Fruit fly (Drosophila melanogaster) whole organism, adult: ENCODE data around the gene sau.

Source experiments
- CG11617 ChIP-seq: fragments of 200-800 bp; sonication (Bioruptor generic); optimal IDR thresholded peaks from 2 replicates; lab custom pipeline; 2017; ENCODE audit warnings: mild to moderate bottlenecking, missing biosample characterization, missing genetic modification reagents, missing genetic modification characterization
- CG12768 ChIP-seq: fragments of 200-800 bp; sonication (Bioruptor generic); optimal IDR thresholded peaks from 2 replicates; lab custom pipeline; 2017; ENCODE audit warnings: missing biosample characterization, missing genetic modification characterization, mild to moderate bottlenecking, moderate library complexity, missing genetic modification reagents
- CG14711 ChIP-seq: fragments of 200-800 bp; sonication (Bioruptor generic); optimal IDR thresholded peaks from 2 replicates; lab custom pipeline; 2018; ENCODE audit warnings: missing biosample characterization, mild to moderate bottlenecking, missing genetic modification characterization, moderate library complexity
- CG1620 ChIP-seq: fragments of 200-800 bp; sonication (Bioruptor generic); optimal IDR thresholded peaks from 2 replicates; lab custom pipeline; 2016; ENCODE audit warnings: missing biosample characterization, missing genetic modification characterization
- CG33017 ChIP-seq: fragments of 200-800 bp; sonication (Bioruptor generic); optimal IDR thresholded peaks from 2 replicates; lab custom pipeline; 2018; ENCODE audit warnings: missing biosample characterization, mild to moderate bottlenecking, missing genetic modification characterization, moderate library complexity
- CG5204 ChIP-seq: fragments of 200-800 bp; sonication (Bioruptor generic); optimal IDR thresholded peaks from 2 replicates; lab custom pipeline; 2016; ENCODE audit warnings: missing biosample characterization, missing genetic modification characterization
- CG7045 ChIP-seq: fragments of 200-800 bp; sonication (Bioruptor generic); optimal IDR thresholded peaks from 2 replicates; lab custom pipeline; 2017; ENCODE audit warnings: missing biosample characterization, mild to moderate bottlenecking, missing genetic modification characterization
- CG7101 ChIP-seq: fragments of 200-800 bp; sonication (Bioruptor generic); optimal IDR thresholded peaks from 2 replicates; lab custom pipeline; 2018; ENCODE audit warnings: missing biosample characterization, mild to moderate bottlenecking, missing genetic modification characterization, moderate library complexity
- Clk ChIP-seq: fragments of 200-800 bp; sonication (Bioruptor generic); optimal IDR thresholded peaks from 2 replicates; lab custom pipeline; 2017; ENCODE audit warnings: missing biosample characterization, missing genetic modification characterization
- Crg-1 ChIP-seq: fragments of 200-800 bp; sonication (Bioruptor generic); optimal IDR thresholded peaks from 2 replicates; lab custom pipeline; 2016; ENCODE audit warnings: missing biosample characterization, missing genetic modification characterization
- Hr96 ChIP-seq: fragments of 200-800 bp; sonication (Bioruptor generic); optimal IDR thresholded peaks from 2 replicates; lab custom pipeline; 2016; ENCODE audit warnings: missing biosample characterization, missing genetic modification characterization
- Mnt ChIP-seq: fragments of 200-800 bp; sonication (Bioruptor generic); optimal IDR thresholded peaks from 2 replicates; lab custom pipeline; 2016; ENCODE audit warnings: missing biosample characterization, mild to moderate bottlenecking, missing genetic modification characterization
- bab1 ChIP-seq: fragments of 200-800 bp; sonication (Bioruptor generic); optimal IDR thresholded peaks from 3 replicates; lab custom pipeline; 2019; ENCODE audit warnings: missing biosample characterization, mild to moderate bottlenecking, missing genetic modification characterization, moderate library complexity
- cic ChIP-seq: fragments of 200-800 bp; sonication (Bioruptor generic); optimal IDR thresholded peaks from 2 replicates; lab custom pipeline; 2017; ENCODE audit warnings: missing biosample characterization, mild to moderate bottlenecking, missing genetic modification characterization, moderate library complexity
- cnc ChIP-seq, 2 experiments: fragments of >200 bp; optimal IDR thresholded peaks; 2 replicates each; lab custom pipeline; 2017
- kay ChIP-seq: fragments of 200-800 bp; sonication (Bioruptor generic); peaks from one replicate; lab custom pipeline; 2016; ENCODE audit warnings: missing biosample characterization, missing genetic modification characterization, borderline replicate concordance
- ovo ChIP-seq: fragments of 200-800 bp; sonication (Bioruptor generic); optimal IDR thresholded peaks from 2 replicates; lab custom pipeline; 2016; ENCODE audit warnings: missing biosample characterization, missing genetic modification characterization
- pad ChIP-seq: fragments of 200-800 bp; sonication (Bioruptor generic); optimal IDR thresholded peaks from 3 replicates; lab custom pipeline; 2017; ENCODE audit warnings: missing biosample characterization, missing genetic modification characterization, mild to moderate bottlenecking, moderate library complexity, missing genetic modification reagents
- tj ChIP-seq: fragments of 200-800 bp; sonication (Bioruptor generic); optimal IDR thresholded peaks from 3 replicates; lab custom pipeline; 2017; ENCODE audit warnings: missing biosample characterization, mild to moderate bottlenecking, missing genetic modification characterization, moderate library complexity
- toe ChIP-seq: fragments of 200-800 bp; sonication (Bioruptor generic); optimal IDR thresholded peaks from 2 replicates; lab custom pipeline; 2016; ENCODE audit warnings: missing biosample characterization, missing genetic modification characterization

sau gene

dm6 chr2L:2185373-2185772 is 40.8 kb upstream of the sau start:
- TF ChIP-seq toe (GFP tag; lab: Kevin White, UChicago), result no peak

DNA sequence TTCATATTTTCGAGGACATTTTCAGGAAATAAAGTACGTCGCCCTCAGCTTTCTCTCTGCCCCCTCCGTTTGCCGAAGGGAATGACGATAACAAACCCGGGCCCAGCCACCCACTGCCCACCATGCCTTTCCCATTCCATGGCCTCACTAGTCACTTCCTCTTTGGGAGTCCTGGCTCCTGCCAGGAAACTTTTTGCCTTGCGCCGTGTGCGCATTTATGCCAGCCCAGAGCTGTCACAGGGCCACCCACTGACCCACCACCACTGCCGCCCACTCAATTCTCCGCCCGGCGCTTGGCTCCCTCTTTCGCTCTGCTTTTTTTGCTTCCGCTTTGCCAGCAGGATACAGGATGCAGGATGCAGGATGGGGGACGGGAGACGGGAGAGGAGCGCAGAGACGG is 38.7 kb upstream of the sau start:
- TF ChIP-seq CG14711 (no peak), CG33017 (tag; lab: Kevin White, UChicago) (no peak), Crg-1 (GFP tag; lab: Kevin White, UChicago) (no peak), tj (GFP tag; lab: Kevin White, UChicago) (no peak), CG12768 (GFP tag; lab: Kevin White, UChicago) (no peak), CG5204 (no peak), Clk (GFP tag; lab: Kevin White, UChicago) (no peak), cic (no peak), bab1 (no peak), CG7045 (GFP tag; lab: Kevin White, UChicago) (no peak), CG11617 (GFP tag; lab: Kevin White, UChicago) (no peak), ovo (GFP tag; lab: Kevin White, UChicago) (no peak), CG7101 (no peak), CG1620 (GFP tag; lab: Kevin White, UChicago) (no peak)

- no peak for TF ChIP-seq toe (GFP tag; lab: Kevin White, UChicago)
- TF ChIP-seq CG11617 (GFP tag; lab: Kevin White, UChicago), result no peak
- no peak for TF ChIP-seq cnc (optimal IDR thresholded peaks at IDR 0.05; lab: Kevin White, UChicago)
- no peak for TF ChIP-seq Mnt (GFP tag; lab: Kevin White, UChicago)
- TF ChIP-seq CG33017 (tag; lab: Kevin White, UChicago), result no peak
- no peak for TF ChIP-seq Crg-1 (GFP tag; lab: Kevin White, UChicago)
- no peak for TF ChIP-seq CG7101
- no peak for TF ChIP-seq pad (GFP tag; lab: Kevin White, UChicago)
- TF ChIP-seq kay (GFP tag; lab: Kevin White, UChicago), result no peak
- no peak for TF ChIP-seq ovo (GFP tag; lab: Kevin White, UChicago)
- no peak for TF ChIP-seq Clk (GFP tag; lab: Kevin White, UChicago)
- no peak for TF ChIP-seq CG1620 (GFP tag; lab: Kevin White, UChicago)
These were observed 37.0 kb upstream of the sau start for dm6 chr2L:2189100-2189499.

- TF ChIP-seq kay (GFP tag; lab: Kevin White, UChicago) (no peak), CG1620 (GFP tag; lab: Kevin White, UChicago) (no peak), cic (no peak), CG5204 (no peak), CG12768 (GFP tag; lab: Kevin White, UChicago) (no peak), Hr96 (no peak), ovo (GFP tag; lab: Kevin White, UChicago) (no peak), CG11617 (GFP tag; lab: Kevin White, UChicago) (no peak), Mnt (GFP tag; lab: Kevin White, UChicago) (no peak), toe (GFP tag; lab: Kevin White, UChicago) (no peak), CG7045 (GFP tag; lab: Kevin White, UChicago) (no peak), CG7101 (no peak), cnc (optimal IDR thresholded peaks at IDR 0.05; lab: Kevin White, UChicago) (no peak), Clk (GFP tag; lab: Kevin White, UChicago) (no peak), pad (GFP tag; lab: Kevin White, UChicago) (no peak), bab1 (no peak), CG14711 (no peak)
These were observed 35.5 kb upstream of the sau start for dm6 chr2L:2190684-2191083.

DNA sequence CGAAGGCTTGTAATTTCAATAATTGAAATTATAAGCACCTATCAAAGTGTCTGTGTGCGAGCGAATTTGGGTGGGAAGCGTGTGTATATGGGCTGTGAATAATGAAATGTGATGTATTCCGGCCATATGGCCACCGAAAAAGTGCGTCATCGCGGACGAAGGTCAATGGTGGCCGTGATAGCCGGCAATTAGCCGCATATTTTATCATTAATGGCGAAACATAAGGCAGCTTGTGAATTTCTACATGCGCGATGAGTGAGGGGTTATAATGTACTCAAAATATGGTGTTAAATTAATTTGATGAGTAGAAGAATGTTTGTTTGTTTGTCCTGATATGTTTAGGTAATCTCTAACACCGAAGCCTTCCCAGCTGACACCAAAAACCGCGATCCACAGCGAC is 34.7 kb upstream of the sau start:
- TF ChIP-seq CG33017 (tag; lab: Kevin White, UChicago) (no peak), CG7045 (GFP tag; lab: Kevin White, UChicago) (no peak), Clk (GFP tag; lab: Kevin White, UChicago) (no peak), tj (GFP tag; lab: Kevin White, UChicago) (no peak), Hr96 (no peak), CG12768 (GFP tag; lab: Kevin White, UChicago) (no peak), cnc (optimal IDR thresholded peaks at IDR 0.05; lab: Kevin White, UChicago) (no peak), bab1 (no peak), CG14711 (no peak), CG11617 (GFP tag; lab: Kevin White, UChicago) (no peak), CG1620 (GFP tag; lab: Kevin White, UChicago) (no peak), Crg-1 (GFP tag; lab: Kevin White, UChicago) (no peak), Mnt (GFP tag; lab: Kevin White, UChicago) (no peak), pad (GFP tag; lab: Kevin White, UChicago) (no peak), cic (no peak), CG5204 (no peak)

dm6 chr2L:2192123-2192601 is 34.0 kb upstream of the sau start, which contains the start of gene CG10874:
Gene CG10874 (minus strand): TSS chr2L:2192386.
- TF ChIP-seq Hr96 (no peak), Clk (GFP tag; lab: Kevin White, UChicago) (no peak), CG7101 (no peak), toe (GFP tag; lab: Kevin White, UChicago) (no peak), Crg-1 (GFP tag; lab: Kevin White, UChicago) (peak; percentile 29), bab1 (peak; percentile 67), CG33017 (tag; lab: Kevin White, UChicago) (no peak), cic (peak; percentile 13), CG5204 (no peak), CG1620 (GFP tag; lab: Kevin White, UChicago) (peak; percentile 36), Mnt (GFP tag; lab: Kevin White, UChicago) (peak; percentile 4), pad (GFP tag; lab: Kevin White, UChicago) (peak; percentile 10), tj (GFP tag; lab: Kevin White, UChicago) (no peak), kay (GFP tag; lab: Kevin White, UChicago) (no peak), CG12768 (GFP tag; lab: Kevin White, UChicago) (no peak)
